Comparison of ENCODE assay signal across 1 fruit fly cellular context in the genomic region with DNA sequence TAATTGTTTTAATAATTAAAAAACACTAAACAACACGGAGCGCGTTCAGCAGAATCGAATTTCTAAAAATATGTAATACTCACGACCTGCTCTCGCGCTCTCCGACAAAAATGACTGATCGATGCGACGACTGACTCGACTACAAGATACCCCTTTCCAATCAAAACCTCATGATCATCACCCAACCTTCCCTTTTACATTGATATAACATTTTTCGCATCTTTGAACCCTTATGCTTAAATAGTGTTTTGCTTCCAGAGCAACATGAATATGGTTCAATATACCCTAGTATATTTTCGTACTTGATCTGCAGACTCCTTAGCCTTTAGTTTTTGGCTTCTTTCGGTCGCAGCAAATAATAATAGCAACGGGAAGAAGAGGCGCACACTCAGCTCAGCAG.
A peak's percentile ranks its signal among the peaks of the same experiment; 100 is the strongest.
TF ChIP-seq lines count a peak whose summit lies in the region.

No protein-coding gene starts in this region.

TF ChIP-seq in whole organism, embryonic, 481 proteins besides CTCF, POLR2A, EP300 and RAD21 (continued from another document and continues in another):
- TF ChIP-seq CG13287 (GFP tag; IDR thresholded peaks at IDR 0.05; lab: Robert Waterston, UW; ENCODE audit: partially characterized antibody), result no peak
- peak; percentile 11 for TF ChIP-seq CG6254 (GFP tag; optimal IDR thresholded peaks at IDR 0.05; lab: Kevin White, UChicago)
- peak; percentile 44 for TF ChIP-seq Dek (tag; optimal IDR thresholded peaks at IDR 0.05; lab: Kevin White, UChicago)
- peak; percentile 72 for TF ChIP-seq danr (GFP tag; IDR thresholded peaks at IDR 0.05; lab: Robert Waterston, UW)
- peak; percentile 90 for TF ChIP-seq CG1603 (tag; optimal IDR thresholded peaks at IDR 0.05; lab: Kevin White, UChicago)
- TF ChIP-seq cato (GFP tag; optimal IDR thresholded peaks at IDR 0.05; lab: Kevin White, UChicago; ENCODE audit: borderline replicate concordance), result peak; percentile 41
- peak; percentile 63 for TF ChIP-seq Dip3 (GFP tag; optimal IDR thresholded peaks at IDR 0.05; lab: Kevin White, UChicago)
- 0 out of 3 replicates have a peak, but pooled peaks have one; percentile 16 for TF ChIP-seq CG2199 (GFP tag; IDR thresholded peaks at IDR 0.05; lab: Robert Waterston, UW)
- TF ChIP-seq wdn (GFP tag; IDR thresholded peaks at IDR 0.05; lab: Robert Waterston, UW), result 0 out of 2 replicates have a peak, but pooled peaks have one; percentile 22
- TF ChIP-seq ems (GFP tag; optimal IDR thresholded peaks at IDR 0.05; lab: Kevin White, UChicago), result peak; percentile 67
- peak; percentile 67 for TF ChIP-seq CG12942 (GFP tag; optimal IDR thresholded peaks at IDR 0.05; lab: Kevin White, UChicago)
- TF ChIP-seq B-H2 (GFP tag; optimal IDR thresholded peaks at IDR 0.05; lab: Kevin White, UChicago), result no peak
- TF ChIP-seq CG6272 (GFP tag; IDR thresholded peaks at IDR 0.05; lab: Robert Waterston, UW), result peak; percentile 72
- TF ChIP-seq dysf (GFP tag; IDR thresholded peaks at IDR 0.05; lab: Robert Waterston, UW), result peak; percentile 88
- peak; percentile 80 for TF ChIP-seq ap (GFP tag; IDR thresholded peaks at IDR 0.05; lab: Robert Waterston, UW)
- peak; percentile 18 for TF ChIP-seq wek (GFP tag; optimal IDR thresholded peaks at IDR 0.05; lab: Kevin White, UChicago)
- no peak for TF ChIP-seq abd-A (tag; optimal IDR thresholded peaks at IDR 0.05; lab: Kevin White, UChicago)
- TF ChIP-seq CG8765 (GFP tag; IDR thresholded peaks at IDR 0.05; lab: Robert Waterston, UW), result peak; percentile 37; the same call in 1 of the 2 replicates
- peak; percentile 51 for TF ChIP-seq E2f2 (GFP tag; IDR thresholded peaks at IDR 0.05; lab: Robert Waterston, UW)
- TF ChIP-seq slbo (GFP tag; IDR thresholded peaks at IDR 0.05; lab: Robert Waterston, UW), result peak; percentile 82
- TF ChIP-seq Doc3 (GFP tag; IDR thresholded peaks at IDR 0.05; lab: Robert Waterston, UW; ENCODE audit: partially characterized antibody), result no peak
- peak; percentile 72; the same call in 1 of the 3 replicates for TF ChIP-seq otp (GFP tag; IDR thresholded peaks at IDR 0.05; lab: Robert Waterston, UW)
- TF ChIP-seq cas (GFP tag; IDR thresholded peaks at IDR 0.05; lab: Robert Waterston, UW), result 0 out of 2 replicates have a peak, but pooled peaks have one; percentile 19
- TF ChIP-seq CG17385 (GFP tag; optimal IDR thresholded peaks at IDR 0.05; lab: Kevin White, UChicago), result peak; percentile 69
- peak; percentile 61 for TF ChIP-seq vfl (GFP tag; optimal IDR thresholded peaks at IDR 0.05; lab: Kevin White, UChicago)
- TF ChIP-seq CG7987 (GFP tag; optimal IDR thresholded peaks at IDR 0.05; lab: Kevin White, UChicago), result no peak
- peak; percentile 40 for TF ChIP-seq salm (tag; optimal IDR thresholded peaks at IDR 0.05; lab: Kevin White, UChicago)
- TF ChIP-seq en (GFP tag; optimal IDR thresholded peaks at IDR 0.05; lab: Kevin White, UChicago), result peak; percentile 49
- TF ChIP-seq bcd (GFP tag; optimal IDR thresholded peaks at IDR 0.05; lab: Kevin White, UChicago), result peak; percentile 71
- no peak for TF ChIP-seq tll (GFP tag; optimal IDR thresholded peaks at IDR 0.05; lab: Kevin White, UChicago)
- TF ChIP-seq CG8290 (GFP tag; optimal IDR thresholded peaks at IDR 0.05; lab: Kevin White, UChicago), result no peak
- peak in 1 of 2 experiments; percentile 91 for TF ChIP-seq CG8290 (tag; optimal IDR thresholded peaks at IDR 0.05; lab: Kevin White, UChicago)
- no peak for TF ChIP-seq z (GFP tag; IDR thresholded peaks at IDR 0.05; lab: Robert Waterston, UW)
- peak; percentile 82 for TF ChIP-seq H15 (GFP tag; IDR thresholded peaks at IDR 0.05; lab: Robert Waterston, UW)
- TF ChIP-seq CG16815 (GFP tag; optimal IDR thresholded peaks at IDR 0.05; lab: Kevin White, UChicago), result peak; percentile 48
- TF ChIP-seq Ets65A (GFP tag; lab: Kevin White, UChicago), result peak; percentile 96
- TF ChIP-seq CG10431 (GFP tag; optimal IDR thresholded peaks at IDR 0.05; lab: Kevin White, UChicago), result no peak
- peak; percentile 56 for TF ChIP-seq fu2 (GFP tag; optimal IDR thresholded peaks at IDR 0.05; lab: Kevin White, UChicago)
- no peak for TF ChIP-seq CG17912 (GFP tag; optimal IDR thresholded peaks at IDR 0.05; lab: Kevin White, UChicago)
- TF ChIP-seq shn (GFP tag; optimal IDR thresholded peaks at IDR 0.05; lab: Kevin White, UChicago), result peak; percentile 58
- no peak for TF ChIP-seq Hey (tag; optimal IDR thresholded peaks at IDR 0.05; lab: Kevin White, UChicago)
- peak; percentile 80 for TF ChIP-seq stc (GFP tag; IDR thresholded peaks at IDR 0.05; lab: Robert Waterston, UW)
- TF ChIP-seq CG13296 (GFP tag; optimal IDR thresholded peaks at IDR 0.05; lab: Kevin White, UChicago), result no peak
- TF ChIP-seq Chrac-16 (GFP tag; optimal IDR thresholded peaks at IDR 0.05; lab: Kevin White, UChicago), result peak; percentile 63
- TF ChIP-seq CG30431 (GFP tag; optimal IDR thresholded peaks at IDR 0.05; lab: Kevin White, UChicago), result peak; percentile 63
- peak; percentile 62; the same call in 1 of the 2 replicates for TF ChIP-seq gsb (GFP tag; IDR thresholded peaks at IDR 0.05; lab: Robert Waterston, UW)
- TF ChIP-seq Sox102F (GFP tag; optimal IDR thresholded peaks at IDR 0.05; lab: Kevin White, UChicago), result peak; percentile 87
- TF ChIP-seq Trl (optimal IDR thresholded peaks at IDR 0.05; lab: Kevin White, UChicago), result peak in 1 of 2 experiments; percentile 25
- peak; percentile 59 for TF ChIP-seq Trl (GFP tag; optimal IDR thresholded peaks at IDR 0.05; lab: Kevin White, UChicago)
- TF ChIP-seq Ada2b (GFP tag; IDR thresholded peaks at IDR 0.05; lab: Robert Waterston, UW), result peak; percentile 75; the same call in 1 of the 2 replicates
- TF ChIP-seq dimm (GFP tag; IDR thresholded peaks at IDR 0.05; lab: Robert Waterston, UW), result peak; percentile 58; the same call in 1 of the 2 replicates
- no peak for TF ChIP-seq CG15696 (tag; optimal IDR thresholded peaks at IDR 0.05; lab: Kevin White, UChicago)
- TF ChIP-seq aop (GFP tag; IDR thresholded peaks at IDR 0.05; lab: Robert Waterston, UW), result no peak
- no peak for TF ChIP-seq CG2678 (tag; optimal IDR thresholded peaks at IDR 0.05; lab: Kevin White, UChicago)
- TF ChIP-seq trem (tag; optimal IDR thresholded peaks at IDR 0.05; lab: Kevin White, UChicago), result peak; percentile 11
- TF ChIP-seq mld (GFP tag; IDR thresholded peaks at IDR 0.05; lab: Robert Waterston, UW; ENCODE audit: partially characterized antibody), result no peak
- no peak for TF ChIP-seq prd (optimal IDR thresholded peaks at IDR 0.05; lab: Kevin White, UChicago)
- peak; percentile 83 for TF ChIP-seq prd (GFP tag; IDR thresholded peaks at IDR 0.05; lab: Robert Waterston, UW)
- peak; percentile 79 for TF ChIP-seq CG2712 (tag; optimal IDR thresholded peaks at IDR 0.05; lab: Kevin White, UChicago)
- TF ChIP-seq Atf3 (GFP tag; optimal IDR thresholded peaks at IDR 0.05; lab: Kevin White, UChicago), result peak; percentile 24
- peak; percentile 70 for TF ChIP-seq CG12219 (GFP tag; optimal IDR thresholded peaks at IDR 0.05; lab: Kevin White, UChicago)
- peak; percentile 46; the same call in 1 of the 2 replicates for TF ChIP-seq sens-2 (GFP tag; IDR thresholded peaks at IDR 0.05; lab: Robert Waterston, UW)
- peak; percentile 75 for TF ChIP-seq pnt (GFP tag; optimal IDR thresholded peaks at IDR 0.05; lab: Kevin White, UChicago)
- TF ChIP-seq Awh (GFP tag; IDR thresholded peaks at IDR 0.05; lab: Robert Waterston, UW), result peak; percentile 78; the same call in 1 of the 2 replicates
- TF ChIP-seq nmo (GFP tag; optimal IDR thresholded peaks at IDR 0.05; lab: Kevin White, UChicago), result peak; percentile 83
- peak; percentile 76 for TF ChIP-seq grau (tag; optimal IDR thresholded peaks at IDR 0.05; lab: Kevin White, UChicago)
- TF ChIP-seq CG7271 (tag; optimal IDR thresholded peaks at IDR 0.05; lab: Kevin White, UChicago), result no peak
- TF ChIP-seq CG12769 (tag; optimal IDR thresholded peaks at IDR 0.05; lab: Kevin White, UChicago), result peak; percentile 91
- no peak for TF ChIP-seq CG15479 (GFP tag; optimal IDR thresholded peaks at IDR 0.05; lab: Kevin White, UChicago)
- peak; percentile 58 for TF ChIP-seq HLH54F (GFP tag; optimal IDR thresholded peaks at IDR 0.05; lab: Kevin White, UChicago)
- no peak for TF ChIP-seq CG10565 (GFP tag; optimal IDR thresholded peaks at IDR 0.05; lab: Kevin White, UChicago)
- TF ChIP-seq CG9215 (GFP tag; IDR thresholded peaks at IDR 0.05; lab: Robert Waterston, UW), result peak; percentile 67
- TF ChIP-seq zen2 (GFP tag; IDR thresholded peaks at IDR 0.05; lab: Robert Waterston, UW; ENCODE audit: partially characterized antibody), result no peak
- no peak for TF ChIP-seq Neu2 (GFP tag; optimal IDR thresholded peaks at IDR 0.05; lab: Kevin White, UChicago; ENCODE audit: borderline replicate concordance)
- TF ChIP-seq Eip74EF (GFP tag; optimal IDR thresholded peaks at IDR 0.05; lab: Kevin White, UChicago), result peak in 1 of 2 experiments; percentile 51
- TF ChIP-seq eve (GFP tag; optimal IDR thresholded peaks at IDR 0.05; lab: Kevin White, UChicago), result no peak
- TF ChIP-seq CG9817 (tag; optimal IDR thresholded peaks at IDR 0.05; lab: Kevin White, UChicago), result peak; percentile 56
- TF ChIP-seq CG12155 (GFP tag; optimal IDR thresholded peaks at IDR 0.05; lab: Kevin White, UChicago), result peak; percentile 64
- TF ChIP-seq Hmr (GFP tag; optimal IDR thresholded peaks at IDR 0.05; lab: Kevin White, UChicago), result peak; percentile 51
- TF ChIP-seq gsb-n (tag; optimal IDR thresholded peaks at IDR 0.05; lab: Kevin White, UChicago), result no peak
- TF ChIP-seq twi (tag; optimal IDR thresholded peaks at IDR 0.05; lab: Kevin White, UChicago), result no peak
- peak; percentile 71 for TF ChIP-seq CG14667 (GFP tag; IDR thresholded peaks at IDR 0.05; lab: Robert Waterston, UW)
- TF ChIP-seq odd (GFP tag; optimal IDR thresholded peaks at IDR 0.05; lab: Kevin White, UChicago), result peak; percentile 7
- TF ChIP-seq Hsf (GFP tag; optimal IDR thresholded peaks at IDR 0.05; lab: Kevin White, UChicago), result peak; percentile 72
- TF ChIP-seq ara (GFP tag; IDR thresholded peaks at IDR 0.05; lab: Robert Waterston, UW), result peak; percentile 89
- peak; percentile 21 for TF ChIP-seq ftz-f1 (GFP tag; optimal IDR thresholded peaks at IDR 0.05; lab: Kevin White, UChicago)
- peak; percentile 48 for TF ChIP-seq CG10654 (GFP tag; optimal IDR thresholded peaks at IDR 0.05; lab: Kevin White, UChicago)
- no peak for TF ChIP-seq Taf1 (GFP tag; IDR thresholded peaks at IDR 0.05; lab: Robert Waterston, UW)
- no peak for TF ChIP-seq CG12391 (tag; optimal IDR thresholded peaks at IDR 0.05; lab: Kevin White, UChicago)
- no peak for TF ChIP-seq Nf-YC (tag; optimal IDR thresholded peaks at IDR 0.05; lab: Kevin White, UChicago)
- TF ChIP-seq CG2202 (tag; optimal IDR thresholded peaks at IDR 0.05; lab: Kevin White, UChicago), result peak; percentile 41
- TF ChIP-seq kay (GFP tag; optimal IDR thresholded peaks at IDR 0.05; lab: Kevin White, UChicago), result peak; percentile 73
- peak; percentile 66 for TF ChIP-seq ERR (GFP tag; optimal IDR thresholded peaks at IDR 0.05; lab: Kevin White, UChicago)
- peak; percentile 47; the same call in 1 of the 2 replicates for TF ChIP-seq rib (GFP tag; IDR thresholded peaks at IDR 0.05; lab: Robert Waterston, UW)
- peak; percentile 84 for TF ChIP-seq gem (tag; optimal IDR thresholded peaks at IDR 0.05; lab: Kevin White, UChicago)
- peak; percentile 81 for TF ChIP-seq unpg (GFP tag; optimal IDR thresholded peaks at IDR 0.05; lab: Kevin White, UChicago)
- TF ChIP-seq CG32767 (GFP tag; IDR thresholded peaks at IDR 0.05; lab: Robert Waterston, UW), result peak; percentile 76
- TF ChIP-seq ssp (GFP tag; IDR thresholded peaks at IDR 0.05; lab: Robert Waterston, UW), result peak; percentile 71
- TF ChIP-seq Elba2 (GFP tag; optimal IDR thresholded peaks at IDR 0.05; lab: Kevin White, UChicago), result no peak
- TF ChIP-seq pfk (GFP tag; optimal IDR thresholded peaks at IDR 0.05; lab: Kevin White, UChicago), result no peak
- peak; percentile 25; the same call in 1 of the 2 replicates for TF ChIP-seq MBD-R2 (GFP tag; IDR thresholded peaks at IDR 0.05; lab: Robert Waterston, UW)
- peak; percentile 73 for TF ChIP-seq PHDP (tag; optimal IDR thresholded peaks at IDR 0.05; lab: Kevin White, UChicago)
- no peak for TF ChIP-seq CG7928 (GFP tag; optimal IDR thresholded peaks at IDR 0.05; lab: Kevin White, UChicago)
- peak; percentile 49 for TF ChIP-seq fd3F (GFP tag; optimal IDR thresholded peaks at IDR 0.05; lab: Kevin White, UChicago)
- TF ChIP-seq HmgD (GFP tag; optimal IDR thresholded peaks at IDR 0.05; lab: Kevin White, UChicago), result no peak
- peak; percentile 61 for TF ChIP-seq CG9609 (GFP tag; optimal IDR thresholded peaks at IDR 0.05; lab: Kevin White, UChicago)
- TF ChIP-seq CG18262 (tag; optimal IDR thresholded peaks at IDR 0.05; lab: Kevin White, UChicago), result peak; percentile 79
- peak; percentile 20 for TF ChIP-seq kah (GFP tag; optimal IDR thresholded peaks at IDR 0.05; lab: Kevin White, UChicago)
- peak; percentile 36 for TF ChIP-seq gcm2 (GFP tag; optimal IDR thresholded peaks at IDR 0.05; lab: Kevin White, UChicago)
- TF ChIP-seq Sry-δ (GFP tag; optimal IDR thresholded peaks at IDR 0.05; lab: Kevin White, UChicago), result peak; percentile 33
- TF ChIP-seq CG9797 (GFP tag; optimal IDR thresholded peaks at IDR 0.05; lab: Kevin White, UChicago), result no peak
- no peak for TF ChIP-seq Sry-β (GFP tag; optimal IDR thresholded peaks at IDR 0.05; lab: Kevin White, UChicago)
- peak; percentile 61 for TF ChIP-seq org-1 (GFP tag; optimal IDR thresholded peaks at IDR 0.05; lab: Kevin White, UChicago)
- TF ChIP-seq yki (optimal IDR thresholded peaks at IDR 0.05; lab: Kevin White, UChicago), result no peak
- TF ChIP-seq usp (GFP tag; optimal IDR thresholded peaks at IDR 0.05; lab: Kevin White, UChicago), result no peak
- peak; percentile 33 for TF ChIP-seq sd (tag; optimal IDR thresholded peaks at IDR 0.05; lab: Kevin White, UChicago)
- peak; percentile 51 for TF ChIP-seq CG9727 (GFP tag; optimal IDR thresholded peaks at IDR 0.05; lab: Kevin White, UChicago)
- TF ChIP-seq bsh (GFP tag; optimal IDR thresholded peaks at IDR 0.05; lab: Kevin White, UChicago), result peak; percentile 25 to 85
- peak; percentile 64; the same call in 1 of the 3 replicates for TF ChIP-seq croc (GFP tag; conservative IDR thresholded peaks at IDR 0.05; lab: Robert Waterston, UW)
- TF ChIP-seq cwo (GFP tag; optimal IDR thresholded peaks at IDR 0.05; lab: Kevin White, UChicago), result peak; percentile 46
- peak; percentile 22 for TF ChIP-seq CG17802 (tag; optimal IDR thresholded peaks at IDR 0.05; lab: Kevin White, UChicago)
- no peak for TF ChIP-seq CG15601 (tag; optimal IDR thresholded peaks at IDR 0.05; lab: Kevin White, UChicago)
- peak; percentile 72 for TF ChIP-seq pum (GFP tag; optimal IDR thresholded peaks at IDR 0.05; lab: Kevin White, UChicago)
- peak; percentile 40 for TF ChIP-seq slp2 (GFP tag; optimal IDR thresholded peaks at IDR 0.05; lab: Kevin White, UChicago)
- TF ChIP-seq E2f1 (GFP tag; IDR thresholded peaks at IDR 0.05; lab: Robert Waterston, UW), result peak; percentile 82
- no peak for TF ChIP-seq Kr (GFP tag; optimal IDR thresholded peaks at IDR 0.05; lab: Kevin White, UChicago)
